Fruit fly (Drosophila melanogaster) whole organism, prepupa: Measurements from ENCODE around the gene Semp1.
A peak's percentile ranks its signal among the peaks of the same experiment; 100 is the strongest.

Experiments
- CG10631 ChIP-seq: fragments of 200-800 bp; sonication (Bioruptor generic); optimal IDR thresholded peaks from 2 replicates; lab custom pipeline; 2016; ENCODE audit warnings: missing biosample characterization, missing genetic modification characterization
- CG10669 ChIP-seq: fragments of 200-800 bp; sonication (Bioruptor generic); optimal IDR thresholded peaks from 3 replicates; lab custom pipeline; 2018; ENCODE audit warnings: missing biosample characterization, mild to moderate bottlenecking, missing genetic modification characterization, moderate library complexity
- CG11294 ChIP-seq: fragments of 200-800 bp; sonication (Bioruptor generic); IDR thresholded peaks from 2 replicates; pipeline ENCODE4 v1.3.6; 2022; ENCODE audit warnings: missing biosample characterization, missing genetic modification characterization
- CG11902 ChIP-seq: fragments of 200-800 bp; sonication (Bioruptor generic); optimal IDR thresholded peaks from 3 replicates; lab custom pipeline; 2016; ENCODE audit warnings: missing biosample characterization, missing genetic modification characterization
- CG1621 ChIP-seq: fragments of 200-800 bp; sonication (Bioruptor generic); optimal IDR thresholded peaks from 3 replicates; lab custom pipeline; 2018; ENCODE audit warnings: missing biosample characterization, mild to moderate bottlenecking, missing genetic modification characterization
- CG16779 ChIP-seq: fragments of 200-800 bp; sonication (Bioruptor generic); optimal IDR thresholded peaks from 3 replicates; lab custom pipeline; 2017; ENCODE audit warnings: missing biosample characterization, mild to moderate bottlenecking, missing genetic modification characterization
- CG31627 ChIP-seq: fragments of 200-800 bp; sonication (Bioruptor generic); optimal IDR thresholded peaks from 3 replicates; lab custom pipeline; 2016; ENCODE audit warnings: missing biosample characterization, missing genetic modification characterization
- CG6808 ChIP-seq: fragments of 200-800 bp; sonication (Bioruptor generic); optimal IDR thresholded peaks from 3 replicates; lab custom pipeline; 2017; ENCODE audit warnings: missing biosample characterization, missing genetic modification characterization, mild to moderate bottlenecking, moderate library complexity, missing genetic modification reagents
- CG7368 ChIP-seq: fragments of 200-800 bp; sonication (Bioruptor generic); optimal IDR thresholded peaks from 3 replicates; lab custom pipeline; 2016; ENCODE audit warnings: missing biosample characterization, missing genetic modification characterization
- CG8632 ChIP-seq: fragments of 200-800 bp; sonication (Bioruptor generic); optimal IDR thresholded peaks from 3 replicates; lab custom pipeline; 2016; ENCODE audit warnings: missing biosample characterization, missing genetic modification characterization
- Eip93F ChIP-seq: fragments of 200-800 bp; sonication (Bioruptor generic); optimal IDR thresholded peaks from 2 replicates; lab custom pipeline; 2016; ENCODE audit warnings: missing biosample characterization, mild to moderate bottlenecking, missing genetic modification characterization
- Ets21C ChIP-seq: fragments of 200-800 bp; sonication (Bioruptor generic); optimal IDR thresholded peaks from 3 replicates; lab custom pipeline; 2016; ENCODE audit warnings: missing biosample characterization, missing genetic modification characterization
- Gug ChIP-seq: fragments of 200-800 bp; sonication (Bioruptor generic); IDR thresholded peaks from 2 replicates; pipeline ENCODE4 v1.3.6; 2022; ENCODE audit warnings: missing biosample characterization, missing genetic modification characterization
- Hr38 ChIP-seq: sonication (Bioruptor generic); optimal IDR thresholded peaks from 2 replicates; lab custom pipeline; 2016; ENCODE audit warnings: missing biosample characterization, missing genetic modification characterization
- Hr4 ChIP-seq: fragments of 200-800 bp; sonication (Bioruptor generic); optimal IDR thresholded peaks from 3 replicates; lab custom pipeline; 2016; ENCODE audit warnings: missing biosample characterization, missing genetic modification characterization
- Met ChIP-seq: fragments of 200-800 bp; sonication (Bioruptor generic); optimal IDR thresholded peaks from 3 replicates; lab custom pipeline; 2016; ENCODE audit warnings: missing biosample characterization, missing genetic modification characterization
- OdsH ChIP-seq: fragments of 200-800 bp; sonication (Bioruptor generic); optimal IDR thresholded peaks from 3 replicates; lab custom pipeline; 2016; ENCODE audit warnings: missing biosample characterization, missing genetic modification characterization
- Smox ChIP-seq: fragments of 200-800 bp; sonication (Bioruptor generic); optimal IDR thresholded peaks from 3 replicates; lab custom pipeline; 2016; ENCODE audit warnings: missing biosample characterization, missing genetic modification characterization
- Sox102F ChIP-seq: fragments of 200-800 bp; sonication (Bioruptor generic); optimal IDR thresholded peaks from 2 replicates; lab custom pipeline; 2016; ENCODE audit warnings: missing biosample characterization, mild to moderate bottlenecking, missing genetic modification characterization
- acj6 ChIP-seq: fragments of 200-800 bp; sonication (Bioruptor generic); optimal IDR thresholded peaks from 3 replicates; lab custom pipeline; 2016; ENCODE audit warnings: missing biosample characterization, missing genetic modification characterization
- cyc ChIP-seq: fragments of 200-800 bp; sonication (Bioruptor generic); optimal IDR thresholded peaks from 3 replicates; lab custom pipeline; 2016; ENCODE audit warnings: missing biosample characterization, missing genetic modification characterization
- fd85E ChIP-seq: fragments of 200-800 bp; sonication (Bioruptor generic); optimal IDR thresholded peaks from 3 replicates; lab custom pipeline; 2016; ENCODE audit warnings: missing biosample characterization, missing genetic modification characterization
- net ChIP-seq: fragments of 200-800 bp; sonication (Bioruptor generic); optimal IDR thresholded peaks from 3 replicates; lab custom pipeline; 2016; ENCODE audit warnings: missing biosample characterization, missing genetic modification characterization
- salr ChIP-seq, 2 experiments: fragments of 200-800 bp; sonication (Bioruptor generic); optimal IDR thresholded peaks; 3 replicates each; lab custom pipeline; 2016 to 2018; ENCODE audit warnings: missing biosample characterization in 2 of 2, missing genetic modification characterization in 2 of 2, mild to moderate bottlenecking in 1 of 2
- ss ChIP-seq, 2 experiments: fragments of 200-800 bp; sonication (Bioruptor generic); optimal IDR thresholded peaks; 2 replicates in 1 of 2; 3 replicates in 1 of 2; lab custom pipeline; 2017 to 2018; ENCODE audit warnings: mild to moderate bottlenecking in 2 of 2, missing biosample characterization in 2 of 2, missing genetic modification characterization in 2 of 2, moderate library complexity in 1 of 2
- svp ChIP-seq: fragments of 200-800 bp; sonication (Bioruptor generic); peaks from one replicate; lab custom pipeline; 2016; ENCODE audit warnings: missing biosample characterization, missing genetic modification characterization
- topi ChIP-seq: fragments of 200-800 bp; sonication (Bioruptor generic); optimal IDR thresholded peaks from 3 replicates; lab custom pipeline; 2016; ENCODE audit warnings: missing biosample characterization, missing genetic modification characterization
- vri ChIP-seq: fragments of 200-800 bp; sonication (Bioruptor generic); optimal IDR thresholded peaks from 3 replicates; lab custom pipeline; 2016; ENCODE audit warnings: missing biosample characterization, mild to moderate bottlenecking, missing genetic modification characterization

Semp1 gene

DNA sequence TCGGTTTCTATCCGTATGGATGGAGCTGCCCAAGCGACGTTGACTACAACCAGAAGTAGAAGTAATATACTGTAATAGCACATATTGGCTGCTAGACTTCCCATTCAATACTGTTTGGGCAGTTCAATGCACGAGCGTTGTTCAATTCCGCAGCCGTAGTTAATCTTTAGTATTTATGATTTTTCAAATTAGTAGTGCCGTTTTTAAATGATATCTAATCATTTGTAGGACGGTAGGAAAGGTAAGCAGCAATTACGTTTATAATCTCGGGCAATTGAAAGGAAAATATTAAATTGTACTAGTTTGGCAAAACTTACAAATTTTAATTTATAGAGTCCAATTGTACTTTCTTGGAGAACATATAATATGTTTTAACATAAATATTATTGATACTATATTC, 3.1 kb upstream of the Semp1 start, which contains the start of gene CG15253:
Gene CG15253, minus strand, starts transcription at position 101 of the 400 bp plus-strand sequence.
- TF ChIP-seq OdsH (no peak), CG6808 (no peak), acj6 (GFP tag; lab: Kevin White, UChicago) (no peak), Gug (GFP tag; lab: Robert Waterston, UW) (no peak), ss (GFP tag; optimal IDR thresholded peaks at IDR 0.05; lab: Kevin White, UChicago) (no peak), cyc (GFP tag; lab: Kevin White, UChicago) (no peak), CG31627 (GFP tag; lab: Kevin White, UChicago) (no peak), salr (GFP tag; optimal IDR thresholded peaks at IDR 0.05; lab: Kevin White, UChicago) (no peak), Sox102F (GFP tag; lab: Kevin White, UChicago) (no peak), CG11294 (GFP tag; lab: Robert Waterston, UW) (no peak), CG10669 (GFP tag; lab: Kevin White, UChicago) (no peak), vri (GFP tag; lab: Kevin White, UChicago) (no peak), CG1621 (no peak)

DNA sequence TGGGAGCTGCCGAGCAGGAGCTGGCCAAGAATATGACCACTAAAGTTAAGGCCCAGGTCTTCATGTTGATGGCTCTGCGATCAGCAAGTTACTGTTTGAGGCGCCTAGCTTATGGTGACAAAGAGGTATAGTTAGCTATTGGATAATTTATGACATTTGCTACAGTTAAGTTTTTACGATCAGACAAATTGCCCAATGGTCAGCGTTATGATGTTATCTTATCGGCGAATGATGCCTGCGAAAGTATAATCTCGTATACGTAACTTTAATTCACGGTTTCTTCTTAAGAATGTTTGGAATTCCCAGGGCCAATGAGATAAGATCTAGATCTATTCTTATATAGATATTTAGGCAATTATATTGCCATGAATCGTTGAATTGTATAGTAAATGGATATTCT, 1.6 kb upstream of the Semp1 start, which contains the start of gene CG15254:
Gene CG15254, minus strand, starts transcription at position 101 of the 400 bp plus-strand sequence.
- no peak for TF ChIP-seq topi (GFP tag; lab: Kevin White, UChicago)
- TF ChIP-seq Eip93F (GFP tag; lab: Kevin White, UChicago), result no peak
- TF ChIP-seq CG8632 (GFP tag; lab: Kevin White, UChicago), result no peak
- TF ChIP-seq Met (GFP tag; lab: Kevin White, UChicago), result no peak
- TF ChIP-seq CG11902, result no peak
- no peak for TF ChIP-seq CG16779 (tag; lab: Kevin White, UChicago)
- no peak for TF ChIP-seq svp (GFP tag; lab: Kevin White, UChicago)
- no peak for TF ChIP-seq CG11294 (GFP tag; lab: Robert Waterston, UW)
- TF ChIP-seq fd85E (GFP tag; lab: Kevin White, UChicago), result no peak
- TF ChIP-seq CG7368 (GFP tag; lab: Kevin White, UChicago), result no peak
- no peak for TF ChIP-seq Smox (GFP tag; lab: Kevin White, UChicago)
- TF ChIP-seq Hr4 (GFP tag; lab: Kevin White, UChicago), result no peak
- no peak for TF ChIP-seq Hr38 (GFP tag; lab: Kevin White, UChicago)
- TF ChIP-seq net (GFP tag; lab: Kevin White, UChicago), result no peak
- TF ChIP-seq CG10631 (GFP tag; lab: Kevin White, UChicago), result no peak

DNA sequence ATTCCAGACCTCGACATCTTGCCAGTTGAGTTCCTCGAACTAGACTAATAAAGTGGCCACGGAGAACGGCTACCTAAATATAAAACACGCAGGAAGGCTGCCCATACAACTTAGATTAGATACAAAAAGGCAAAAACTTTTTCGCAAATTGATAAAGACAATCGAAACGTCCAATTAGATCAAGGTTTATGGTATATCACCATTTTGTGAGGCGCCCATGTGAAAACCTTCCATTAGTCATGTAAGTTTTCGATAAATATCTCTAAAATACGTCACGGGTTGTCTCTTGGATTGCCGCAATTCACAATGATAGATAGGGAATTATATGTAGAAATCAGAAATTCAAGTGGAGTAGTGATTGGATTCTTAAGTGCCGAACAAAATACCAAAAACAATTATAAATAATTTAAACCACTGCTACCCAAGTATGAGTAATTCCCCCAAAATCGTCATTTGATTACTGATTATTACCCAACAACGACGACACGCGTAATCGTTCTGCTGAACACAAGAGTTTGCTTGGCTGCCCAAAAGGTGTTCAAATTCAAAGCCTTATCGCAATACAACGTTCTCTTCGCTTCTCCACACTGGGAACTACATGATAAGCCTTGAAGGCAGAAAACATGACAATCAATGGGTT, 1.3 kb downstream of the Semp1 start, which contains the start of gene CG15255:
Gene CG15255, minus strand, starts transcription at position 51 of the 640 bp plus-strand sequence.
- TF ChIP-seq vri (GFP tag; lab: Kevin White, UChicago) (peak; percentile 91), Ets21C (GFP tag; lab: Kevin White, UChicago) (no peak)
- TF ChIP-seq, all 60 proteins: peak for 1

DNA sequence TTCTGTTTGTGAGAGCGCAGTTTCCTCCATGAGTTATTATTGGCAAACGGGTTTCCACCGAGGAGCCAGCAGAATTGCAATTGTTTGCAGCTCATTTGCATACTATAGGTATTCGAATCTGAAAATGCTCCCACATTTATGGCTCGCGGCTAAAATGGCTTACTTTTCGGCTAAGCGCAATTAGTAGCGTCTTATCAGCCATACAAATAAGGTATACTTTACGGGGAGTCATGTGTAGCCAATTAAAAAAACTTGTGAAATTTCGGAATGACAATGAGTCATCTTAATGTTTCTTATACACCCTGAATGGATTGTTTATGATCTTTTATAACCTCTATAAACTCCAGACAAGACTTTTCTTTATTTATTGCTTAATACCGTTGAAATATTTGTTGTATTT, 4.0 kb downstream of the Semp1 start:
- TF ChIP-seq svp (GFP tag; lab: Kevin White, UChicago), result peak; percentile 38
- no peak for TF ChIP-seq cyc (GFP tag; lab: Kevin White, UChicago)
